Worm (Caenorhabditis elegans) whole organism, young adult: ENCODE data around the gene fbxb-65.

Experiments used
- B0336.3 ChIP-seq: fragments of 200-800 bp; sonication (Bioruptor generic); IDR thresholded peaks from 2 replicates; pipeline ENCODE4 v1.3.6; 2022; ENCODE audit warnings: missing genetic modification characterization, missing compliant biosample characterization
- C06A6.2 ChIP-seq: fragments of 200-800 bp; sonication (Bioruptor generic); conservative IDR thresholded peaks from 2 replicates; pipeline ENCODE4 v1.3.6; 2022; ENCODE audit warnings: missing genetic modification characterization, missing compliant biosample characterization
- C17E4.6 ChIP-seq: fragments of 200-800 bp; sonication (Bioruptor generic); IDR thresholded peaks from 2 replicates; pipeline ENCODE4 v1.3.6; 2022; ENCODE audit warnings: missing genetic modification reagents, missing genetic modification characterization, missing compliant biosample characterization
- Y67H2A.10 ChIP-seq: fragments of 200-800 bp; sonication (Bioruptor generic); conservative IDR thresholded peaks from 2 replicates; pipeline ENCODE4 v1.3.6; 2022; ENCODE audit warnings: missing genetic modification reagents, missing genetic modification characterization, missing compliant biosample characterization
- Y95B8A.8 ChIP-seq: fragments of 200-800 bp; sonication (Bioruptor generic); IDR thresholded peaks from 2 replicates; pipeline ENCODE4 v1.3.6; 2022; ENCODE audit warnings: missing genetic modification reagents, missing genetic modification characterization, missing compliant biosample characterization
- ama-1 ChIP-seq, 3 experiments: fragments of 150-350 bp in 1 of 3; sonication (generic microtip) in 2 of 3; optimal IDR thresholded peaks; 2 replicates each; lab custom pipeline; 2014 to 2018; ENCODE audit warnings: missing biosample characterization in 2 of 3, missing genetic modification characterization in 2 of 3, missing genetic modification reagents in 2 of 3
- atf-7 ChIP-seq: sonication (generic microtip); optimal IDR thresholded peaks from 2 replicates; lab custom pipeline; 2017; ENCODE audit warnings: mild to moderate bottlenecking, missing genetic modification characterization, missing compliant biosample characterization
- attf-3 ChIP-seq: fragments of 200-800 bp; sonication (Bioruptor generic); conservative IDR thresholded peaks from 2 replicates; pipeline ENCODE4 v1.3.6; 2022; ENCODE audit warnings: missing genetic modification reagents, missing genetic modification characterization, missing compliant biosample characterization
- attf-5 ChIP-seq: fragments of 200-800 bp; sonication (Bioruptor generic); optimal IDR thresholded peaks from 2 replicates; lab custom pipeline; 2018; ENCODE audit warnings: mild to moderate bottlenecking, missing genetic modification characterization, missing compliant biosample characterization
- cebp-1 ChIP-seq, 2 experiments: fragments of 200-800 bp in 1 of 2; sonication (Bioruptor generic) in 1 of 2; sonication (generic microtip) in 1 of 2; IDR thresholded peaks in 1 of 2; optimal IDR thresholded peaks in 1 of 2; 2 replicates each; pipeline versions ENCODE4 v1.3.6 to Lab custom; 2017 to 2022; ENCODE audit warnings: missing compliant biosample characterization in 2 of 2, missing genetic modification characterization in 2 of 2, mild to moderate bottlenecking in 1 of 2, missing genetic modification reagents in 1 of 2, moderate library complexity in 1 of 2
- cebp-2 ChIP-seq: fragments of 200-800 bp; sonication (Bioruptor generic); IDR thresholded peaks from 2 replicates; pipeline ENCODE4 v1.3.6; 2022; ENCODE audit warnings: missing genetic modification characterization, missing compliant biosample characterization
- ceh-91 ChIP-seq: fragments of 200-800 bp; sonication (Bioruptor generic); IDR thresholded peaks from 2 replicates; pipeline ENCODE4 v1.3.6; 2022; ENCODE audit warnings: missing genetic modification reagents, missing genetic modification characterization, missing compliant biosample characterization
- chd-7 ChIP-seq: sonication (generic microtip); optimal IDR thresholded peaks from 2 replicates; lab custom pipeline; 2016; ENCODE audit warnings: mild to moderate bottlenecking, missing genetic modification characterization, moderate library complexity, missing compliant biosample characterization
- dpff-1 ChIP-seq: sonication (generic microtip); optimal IDR thresholded peaks from 2 replicates; lab custom pipeline; 2017; ENCODE audit warnings: mild to moderate bottlenecking, missing genetic modification characterization, missing compliant biosample characterization
- dpl-1 ChIP-seq: fragments of 150-350 bp; optimal IDR thresholded peaks from 2 replicates; lab custom pipeline; 2014; ENCODE audit warnings: missing biosample characterization, missing genetic modification reagents, missing genetic modification characterization
- efl-1 ChIP-seq: fragments of 150-350 bp; optimal IDR thresholded peaks from 2 replicates; lab custom pipeline; 2014; ENCODE audit warnings: missing biosample characterization, missing genetic modification reagents, missing genetic modification characterization
- ets-4 ChIP-seq: fragments of 200-800 bp; sonication (Bioruptor generic); optimal IDR thresholded peaks from 2 replicates; lab custom pipeline; 2018; ENCODE audit warnings: mild to moderate bottlenecking, missing genetic modification characterization, missing compliant biosample characterization
- fkh-3 ChIP-seq: sonication (generic microtip); optimal IDR thresholded peaks from 2 replicates; lab custom pipeline; 2016; ENCODE audit warnings: mild to moderate bottlenecking, missing genetic modification characterization, missing compliant biosample characterization
- gei-17 ChIP-seq: fragments of 200-800 bp; sonication (Bioruptor generic); optimal IDR thresholded peaks from 2 replicates; lab custom pipeline; 2018; ENCODE audit warnings: mild to moderate bottlenecking, missing genetic modification characterization, missing compliant biosample characterization
- hsf-1 ChIP-seq: fragments of 200-800 bp; sonication (Bioruptor generic); IDR thresholded peaks from 2 replicates; pipeline ENCODE4 v1.3.6; 2022; ENCODE audit warnings: missing genetic modification reagents, missing genetic modification characterization, missing compliant biosample characterization
- lin-35 ChIP-seq, 3 experiments: fragments of 150-350 bp in 2 of 3; sonication (generic microtip) in 1 of 3; optimal IDR thresholded peaks; 2 replicates each; lab custom pipeline; 2014 to 2018; ENCODE audit warnings: missing biosample characterization in 3 of 3, missing genetic modification characterization in 3 of 3, missing genetic modification reagents in 3 of 3
- madf-3 ChIP-seq: fragments of 200-800 bp; sonication (Bioruptor generic); IDR thresholded peaks from 2 replicates; pipeline ENCODE4 v1.3.6; 2022; ENCODE audit warnings: missing genetic modification reagents, missing genetic modification characterization, missing compliant biosample characterization
- madf-8 ChIP-seq: fragments of 200-800 bp; sonication (Bioruptor generic); conservative IDR thresholded peaks from 2 replicates; pipeline ENCODE4 v1.3.6; 2022; ENCODE audit warnings: missing genetic modification reagents, missing genetic modification characterization, missing compliant biosample characterization
- mxl-1 ChIP-seq: sonication (generic microtip); optimal IDR thresholded peaks from 2 replicates; lab custom pipeline; 2016; ENCODE audit warnings: missing genetic modification characterization, missing compliant biosample characterization
- nhr-27 ChIP-seq: fragments of 200-800 bp; sonication (Bioruptor generic); optimal IDR thresholded peaks from 2 replicates; lab custom pipeline; 2018; ENCODE audit warnings: mild to moderate bottlenecking, missing genetic modification characterization, moderate library complexity, missing compliant biosample characterization
- nhr-80 ChIP-seq: sonication (generic microtip); optimal IDR thresholded peaks from 2 replicates; lab custom pipeline; 2016; ENCODE audit warnings: missing genetic modification characterization, missing compliant biosample characterization
- rec-8 ChIP-seq, 2 experiments: sonication (generic microtip); optimal IDR thresholded peaks; 2 replicates each; lab custom pipeline; 2016; ENCODE audit warnings: mild to moderate bottlenecking in 2 of 2, missing genetic modification characterization in 2 of 2, missing genetic modification reagents in 2 of 2, missing genotype in 2 of 2, missing biosample characterization in 1 of 2, missing compliant biosample characterization in 1 of 2, moderate library complexity in 1 of 2
- rpc-1 ChIP-seq, 2 experiments: fragments of 150-350 bp in 1 of 2; sonication (generic microtip) in 1 of 2; optimal IDR thresholded peaks; 2 replicates each; lab custom pipeline; 2014 to 2018; ENCODE audit warnings: missing biosample characterization in 1 of 2, missing genetic modification characterization in 1 of 2, missing genetic modification reagents in 1 of 2, missing genotype in 1 of 2
- snpc-4 ChIP-seq, 5 experiments: fragments of 150-350 bp in 1 of 5; sonication (generic microtip) in 4 of 5; optimal IDR thresholded peaks; 2 replicates each; lab custom pipeline; 2014 to 2018; ENCODE audit warnings: missing genetic modification characterization in 5 of 5, missing biosample characterization in 3 of 5, antibody characterized with exemption in 2 of 5, mild to moderate bottlenecking in 2 of 5, missing compliant biosample characterization in 2 of 5, missing genotype in 2 of 5, moderate library complexity in 2 of 5, missing genetic modification reagents in 1 of 5
- tlf-1 ChIP-seq: fragments of 200-800 bp; sonication (Bioruptor generic); optimal IDR thresholded peaks from 2 replicates; lab custom pipeline; 2018; ENCODE audit warnings: mild to moderate bottlenecking, missing genetic modification characterization, missing compliant biosample characterization
- unc-62 ChIP-seq: fragments of 150-350 bp; optimal IDR thresholded peaks from 2 replicates; lab custom pipeline; 2014; ENCODE audit warnings: missing biosample characterization, missing genetic modification reagents, missing genetic modification characterization
- xnd-1 ChIP-seq: sonication (generic microtip); optimal IDR thresholded peaks from 2 replicates; lab custom pipeline; 2016; ENCODE audit warnings: missing genotype, missing genetic modification reagents, missing genetic modification characterization, missing compliant biosample characterization
- zfh-2 ChIP-seq: fragments of 200-800 bp; sonication (Bioruptor generic); conservative IDR thresholded peaks from 2 replicates; pipeline ENCODE4 v1.3.6; 2022; ENCODE audit warnings: missing genetic modification reagents, missing genetic modification characterization, missing compliant biosample characterization
- ztf-28 ChIP-seq: fragments of 200-800 bp; sonication (Bioruptor generic); IDR thresholded peaks from 2 replicates; pipeline ENCODE4 v1.3.6; 2022; ENCODE audit warnings: missing genetic modification reagents, missing genetic modification characterization, missing compliant biosample characterization
- ztf-3 ChIP-seq: fragments of 200-800 bp; sonication (Bioruptor generic); optimal IDR thresholded peaks from 2 replicates; lab custom pipeline; 2018; ENCODE audit warnings: mild to moderate bottlenecking, missing genetic modification characterization, missing compliant biosample characterization
- ztf-6 ChIP-seq: fragments of 200-800 bp; sonication (Bioruptor generic); IDR thresholded peaks from 2 replicates; pipeline ENCODE4 v1.3.6; 2022; ENCODE audit warnings: missing genetic modification reagents, missing genetic modification characterization, missing compliant biosample characterization

The fbxb-65 gene

ce11 chrV:19329263-19329662 is at the start of gene fbxb-65:
fbxb-65 (plus strand) TSS chrV:19329563.
- no peak for TF ChIP-seq tlf-1 (GFP tag; lab: Kevin White, UChicago)
- no peak for TF ChIP-seq ceh-91
- no peak for TF ChIP-seq unc-62 (GFP tag; lab: Kevin White, UChicago)
- no peak for TF ChIP-seq chd-7 (tag; lab: Kevin White, UChicago)
- no peak for TF ChIP-seq Y67H2A.10 (GFP tag; lab: Robert Waterston, UW)
- no peak for TF ChIP-seq xnd-1 (tag; lab: Kevin White, UChicago)
- no peak for TF ChIP-seq hsf-1 (GFP tag; lab: Robert Waterston, UW)
- no peak for TF ChIP-seq mxl-1
- TF ChIP-seq atf-7 (tag; lab: Kevin White, UChicago), result no peak
- TF ChIP-seq C17E4.6 (GFP tag; lab: Robert Waterston, UW), result no peak
- TF ChIP-seq ztf-6 (GFP tag; lab: Robert Waterston, UW), result no peak
- no peak for TF ChIP-seq nhr-27 (tag; lab: Kevin White, UChicago)

ce11 chrV:19279888-19280287 is 49.5 kb upstream of the fbxb-65 start, which contains the start of gene F21D9.8:
F21D9.8 (minus strand) TSS chrV:19279988.
- TF ChIP-seq B0336.3 (GFP tag; lab: Robert Waterston, UW) (no peak), ztf-28 (GFP tag; lab: Robert Waterston, UW) (no peak), attf-3 (GFP tag; lab: Robert Waterston, UW) (no peak), dpl-1 (GFP tag; lab: Kevin White, UChicago) (no peak), nhr-80 (tag; lab: Kevin White, UChicago) (no peak), fkh-3 (no peak), snpc-4 (GFP tag; optimal IDR thresholded peaks at IDR 0.05; lab: Kevin White, UChicago) (no peak), snpc-4 (tag; optimal IDR thresholded peaks at IDR 0.05; lab: Kevin White, UChicago) (no peak)

ce11 chrV:19282314-19282713 is 47.0 kb upstream of the fbxb-65 start, which contains the start of gene fbxb-117:
fbxb-117 (plus strand) TSS chrV:19282614.
- TF ChIP-seq C06A6.2 (GFP tag; lab: Robert Waterston, UW), result no peak
- no peak for TF ChIP-seq gei-17

- TF ChIP-seq ceh-91, result no peak
- TF ChIP-seq dpff-1, result no peak
- no peak for TF ChIP-seq xnd-1 (tag; lab: Kevin White, UChicago)
- TF ChIP-seq rpc-1 (optimal IDR thresholded peaks at IDR 0.05; lab: Kevin White, UChicago), result no peak
- TF ChIP-seq rpc-1 (tag; optimal IDR thresholded peaks at IDR 0.05; lab: Kevin White, UChicago), result no peak
- TF ChIP-seq zfh-2 (GFP tag; lab: Robert Waterston, UW), result no peak
- TF ChIP-seq madf-3 (GFP tag; lab: Robert Waterston, UW), result no peak
- TF ChIP-seq attf-5 (GFP tag; lab: Kevin White, UChicago), result no peak
- TF ChIP-seq gei-17, result no peak
These were observed 43.4 kb upstream of the fbxb-65 start for ce11 chrV:19285921-19286320.

- TF ChIP-seq madf-8 (GFP tag; lab: Robert Waterston, UW), result no peak
- TF ChIP-seq cebp-2, result no peak
- no peak for TF ChIP-seq Y95B8A.8
- no peak for TF ChIP-seq cebp-1 (GFP tag; IDR thresholded peaks at IDR 0.05; lab: Robert Waterston, UW)
- TF ChIP-seq cebp-1 (tag; optimal IDR thresholded peaks at IDR 0.05; lab: Kevin White, UChicago), result no peak
- no peak for TF ChIP-seq ets-4
- TF ChIP-seq lin-35 (GFP tag; optimal IDR thresholded peaks at IDR 0.05; lab: Kevin White, UChicago), result no peak
- no peak for TF ChIP-seq ztf-3 (GFP tag; lab: Kevin White, UChicago)
- TF ChIP-seq dpff-1, result no peak
- no peak for TF ChIP-seq efl-1 (GFP tag; lab: Kevin White, UChicago)
- TF ChIP-seq rec-8 (tag; optimal IDR thresholded peaks at IDR 0.05; lab: Kevin White, UChicago), result no peak
- no peak for TF ChIP-seq ama-1 (optimal IDR thresholded peaks at IDR 0.05; lab: Kevin White, UChicago)
- no peak for TF ChIP-seq ama-1 (GFP tag; optimal IDR thresholded peaks at IDR 0.05; lab: Kevin White, UChicago)
- no peak for TF ChIP-seq dpl-1 (GFP tag; lab: Kevin White, UChicago)
- no peak for TF ChIP-seq attf-3 (GFP tag; lab: Robert Waterston, UW)
These were observed 41.1 kb upstream of the fbxb-65 start, which contains the start of the genes F55C9.3 and fbxb-57 for ce11 chrV:19288073-19288805. F55C9.3 (minus strand) TSS chrV:19288173. fbxb-57 (plus strand) TSS chrV:19288755.
